Fruit fly (Drosophila melanogaster): ENCODE data around the gene pum.

The pum gene

DNA sequence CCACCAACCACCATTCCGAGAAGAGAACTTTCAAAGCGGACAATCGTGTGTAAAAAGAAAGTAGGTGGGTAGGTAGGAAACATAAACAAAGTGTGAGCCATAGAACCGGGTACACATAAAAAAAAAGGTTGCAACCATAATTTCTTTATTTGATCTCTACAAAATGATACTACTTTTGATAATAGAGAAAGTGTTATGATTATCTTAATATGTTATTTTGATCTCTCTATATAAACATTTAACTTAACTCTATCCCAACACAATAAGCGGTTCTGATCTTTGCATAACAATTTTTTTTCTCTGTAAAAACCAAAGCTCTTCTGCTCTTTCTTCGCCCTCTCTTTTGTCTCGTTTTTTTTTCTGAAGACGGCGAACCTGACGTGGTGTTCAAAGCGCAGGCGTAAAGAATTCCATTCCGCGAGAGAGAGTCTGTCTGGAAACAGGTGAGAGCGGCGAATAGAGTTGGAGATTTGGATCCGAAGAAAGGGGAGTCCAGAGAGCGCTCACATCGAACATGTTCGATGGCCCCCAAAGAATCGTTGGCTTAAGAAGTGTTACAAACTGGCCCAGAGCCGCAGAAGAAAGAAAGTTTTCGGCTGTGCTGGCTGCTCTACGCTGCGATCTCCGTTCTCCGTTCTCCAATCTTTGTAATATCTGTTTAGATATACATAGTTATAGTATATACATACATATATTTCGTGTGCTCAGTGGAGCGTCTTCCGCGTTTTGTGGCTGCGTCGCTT lies 9.6 kb upstream of the pum start (continued):
- TF ChIP-seq CG33557 (GFP tag; optimal IDR thresholded peaks at IDR 0.05): peak; percentile 80
- peak; percentile 65; the same call in 1 of the 2 replicates for TF ChIP-seq HLH3B (GFP tag; IDR thresholded peaks at IDR 0.05)
- peak; percentile 29 for TF ChIP-seq CG9817 (tag; optimal IDR thresholded peaks at IDR 0.05)
- peak; percentile 31 for TF ChIP-seq Dad (GFP tag; optimal IDR thresholded peaks at IDR 0.05)
- TF ChIP-seq CG11456 (GFP tag; IDR thresholded peaks at IDR 0.05): no peak
- TF ChIP-seq HLH4C (GFP tag; IDR thresholded peaks at IDR 0.05; ENCODE audit: partially characterized antibody): no peak
- peak; percentile 53 for TF ChIP-seq CG3407 (GFP tag; optimal IDR thresholded peaks at IDR 0.05)
- no peak for TF ChIP-seq CG13894 (tag; optimal IDR thresholded peaks at IDR 0.05)
- no peak for TF ChIP-seq CG10543 (GFP tag; optimal IDR thresholded peaks at IDR 0.05)
- TF ChIP-seq CG6791 (GFP tag; IDR thresholded peaks at IDR 0.05; ENCODE audit: partially characterized antibody): no peak
- TF ChIP-seq ken (GFP tag; IDR thresholded peaks at IDR 0.05): peak; percentile 37; the same call in 1 of the 3 replicates
- no peak for TF ChIP-seq Oaz (GFP tag; IDR thresholded peaks at IDR 0.05)
- no peak for TF ChIP-seq CHES-1-like (GFP tag; optimal IDR thresholded peaks at IDR 0.05)
- TF ChIP-seq D19A (tag; optimal IDR thresholded peaks at IDR 0.05): peak; percentile 57
- no peak for TF ChIP-seq CG10959 (GFP tag; IDR thresholded peaks at IDR 0.05)
- peak; percentile 64 for TF ChIP-seq Mes4 (GFP tag; optimal IDR thresholded peaks at IDR 0.05)
- TF ChIP-seq trh (GFP tag; optimal IDR thresholded peaks at IDR 0.05): no peak
- no peak for TF ChIP-seq bigmax (GFP tag; optimal IDR thresholded peaks at IDR 0.05)
- no peak for TF ChIP-seq Dll (GFP tag; IDR thresholded peaks at IDR 0.05; ENCODE audit: partially characterized antibody)
- TF ChIP-seq Awh (GFP tag; IDR thresholded peaks at IDR 0.05): peak; percentile 41; the same call in 1 of the 2 replicates
- no peak for TF ChIP-seq grn (GFP tag; optimal IDR thresholded peaks at IDR 0.05)
- peak; percentile 15 for TF ChIP-seq CG4707 (GFP tag; optimal IDR thresholded peaks at IDR 0.05)
- no peak for TF ChIP-seq CG10147 (GFP tag; optimal IDR thresholded peaks at IDR 0.05)
- no peak for TF ChIP-seq inv (GFP tag; IDR thresholded peaks at IDR 0.05; ENCODE audit: partially characterized antibody)
- no peak for TF ChIP-seq CG3726 (GFP tag; IDR thresholded peaks at IDR 0.05)
- TF ChIP-seq Blimp-1 (GFP tag; optimal IDR thresholded peaks at IDR 0.05): peak; percentile 84
- TF ChIP-seq Lpt (GFP tag; optimal IDR thresholded peaks at IDR 0.05): no peak
- no peak for TF ChIP-seq bowl (GFP tag; IDR thresholded peaks at IDR 0.05)
- TF ChIP-seq CG10979 (tag; optimal IDR thresholded peaks at IDR 0.05): peak; percentile 91
- no peak for TF ChIP-seq CG12942 (GFP tag; optimal IDR thresholded peaks at IDR 0.05)
- no peak for TF ChIP-seq CG16813 (GFP tag; IDR thresholded peaks at IDR 0.05; ENCODE audit: partially characterized antibody)
- TF ChIP-seq CG4360 (GFP tag; IDR thresholded peaks at IDR 0.05): no peak
- TF ChIP-seq CG7786 (GFP tag; optimal IDR thresholded peaks at IDR 0.05): peak; percentile 5
- no peak for TF ChIP-seq nau (GFP tag; optimal IDR thresholded peaks at IDR 0.05)
- peak; percentile 69 for TF ChIP-seq nmo (GFP tag; optimal IDR thresholded peaks at IDR 0.05)
- TF ChIP-seq unc-4 (GFP tag; IDR thresholded peaks at IDR 0.05; ENCODE audit: partially characterized antibody): no peak
- peak; percentile 21 for TF ChIP-seq twi (tag; optimal IDR thresholded peaks at IDR 0.05)
- no peak for TF ChIP-seq Hey (tag; optimal IDR thresholded peaks at IDR 0.05)
- TF ChIP-seq tll (GFP tag; optimal IDR thresholded peaks at IDR 0.05): no peak
- peak; percentile 28 for TF ChIP-seq CG15011 (GFP tag; optimal IDR thresholded peaks at IDR 0.05)
- TF ChIP-seq Dref (GFP tag; IDR thresholded peaks at IDR 0.05): no peak
- TF ChIP-seq Atf6 (GFP tag; IDR thresholded peaks at IDR 0.05): peak; percentile 53; the same call in 1 of the 2 replicates
- peak; percentile 96 for TF ChIP-seq CG5180 (GFP tag; optimal IDR thresholded peaks at IDR 0.05)
- no peak for TF ChIP-seq CG7987 (GFP tag; optimal IDR thresholded peaks at IDR 0.05)
- peak; percentile 58 for TF ChIP-seq CG6689 (GFP tag; IDR thresholded peaks at IDR 0.05)
- TF ChIP-seq dimm (GFP tag; IDR thresholded peaks at IDR 0.05): no peak
- TF ChIP-seq zfh2 (GFP tag; optimal IDR thresholded peaks at IDR 0.05): no peak
- no peak for TF ChIP-seq CG3281 (GFP tag; optimal IDR thresholded peaks at IDR 0.05)
- peak; percentile 82 for TF ChIP-seq CG17829 (tag; optimal IDR thresholded peaks at IDR 0.05)
